Fruit fly (Drosophila melanogaster) whole organism, wandering third instar larva: ENCODE measurements around the gene CG5013.

Experiments used
- Dfd ChIP-seq: fragments of >200 bp; optimal IDR thresholded peaks from 2 replicates; lab custom pipeline; 2017; ENCODE audit warnings: missing biosample characterization, missing genetic modification characterization
- GATAd ChIP-seq: sonication (Bioruptor generic); optimal IDR thresholded peaks from 2 replicates; lab custom pipeline; 2016; ENCODE audit warnings: missing biosample characterization, missing genetic modification characterization
- HLH106 ChIP-seq: fragments of 200-800 bp; optimal IDR thresholded peaks from 3 replicates; lab custom pipeline; 2019; ENCODE audit warnings: missing biosample characterization, mild to moderate bottlenecking, missing genetic modification characterization, moderate library complexity
- Hr78 ChIP-seq: fragments of >200 bp; optimal IDR thresholded peaks from 2 replicates; lab custom pipeline; 2017; ENCODE audit warnings: missing biosample characterization, missing genetic modification characterization
- Hr83 ChIP-seq: fragments of 200-300 bp; sonication (Bioruptor generic); optimal IDR thresholded peaks from 2 replicates; lab custom pipeline; 2016; ENCODE audit warnings: missing biosample characterization, mild to moderate bottlenecking, missing genetic modification characterization, moderate library complexity; ENCODE audit not compliant: poor library complexity, severe bottlenecking
- Vsx2 ChIP-seq: fragments of 200-300, 225-300 bp; sonication (Bioruptor generic); optimal IDR thresholded peaks from 2 replicates; lab custom pipeline; 2018; ENCODE audit warnings: missing biosample characterization, missing genetic modification characterization; ENCODE audit not compliant: partially characterized antibody
- ey ChIP-seq: fragments of 200-800 bp; sonication (Bioruptor generic); optimal IDR thresholded peaks from 2 replicates; lab custom pipeline; 2016; ENCODE audit warnings: missing biosample characterization, missing genetic modification characterization
- foxo ChIP-seq, 2 experiments: fragments of 200-800 bp; sonication (Bioruptor generic); optimal IDR thresholded peaks; 2 replicates in 1 of 2; 3 replicates in 1 of 2; lab custom pipeline; 2016 to 2017; ENCODE audit warnings: missing biosample characterization in 2 of 2, missing genetic modification characterization in 2 of 2
- lola ChIP-seq: fragments of >200 bp; optimal IDR thresholded peaks from 2 replicates; lab custom pipeline; 2017; ENCODE audit warnings: missing biosample characterization, missing genetic modification characterization
- pan ChIP-seq: fragments of >200 bp; optimal IDR thresholded peaks from 2 replicates; lab custom pipeline; 2017
- psq ChIP-seq: fragments of 200-800 bp; sonication (Bioruptor generic); optimal IDR thresholded peaks from 3 replicates; lab custom pipeline; 2017; ENCODE audit warnings: missing biosample characterization, mild to moderate bottlenecking, missing genetic modification characterization, moderate library complexity
- sv ChIP-seq: fragments of 200-800 bp; sonication (Bioruptor generic); optimal IDR thresholded peaks from 3 replicates; lab custom pipeline; 2016; ENCODE audit warnings: missing biosample characterization, missing genetic modification characterization
- usp ChIP-seq: fragments of >200 bp; optimal IDR thresholded peaks from 2 replicates; lab custom pipeline; 2017; ENCODE audit warnings: missing biosample characterization, missing genetic modification characterization

- TF ChIP-seq HLH106 (tag; lab: Kevin White, UChicago), result no peak
- TF ChIP-seq Dfd (GFP tag; lab: Kevin White, UChicago), result no peak
- TF ChIP-seq lola (GFP tag; lab: Kevin White, UChicago), result no peak
- no peak for TF ChIP-seq psq (GFP tag; lab: Kevin White, UChicago)
- TF ChIP-seq Hr78 (GFP tag; lab: Kevin White, UChicago), result no peak
- TF ChIP-seq usp (GFP tag; lab: Kevin White, UChicago), result no peak
- TF ChIP-seq GATAd (GFP tag; lab: Kevin White, UChicago), result no peak
- no peak for TF ChIP-seq sv (GFP tag; lab: Kevin White, UChicago)
- TF ChIP-seq foxo (GFP tag; optimal IDR thresholded peaks at IDR 0.05; lab: Kevin White, UChicago), result no peak
- no peak for TF ChIP-seq ey (GFP tag; lab: Kevin White, UChicago)
- TF ChIP-seq Vsx2 (GFP tag; lab: Kevin White, UChicago), result no peak
- TF ChIP-seq Hr83 (GFP tag; lab: Kevin White, UChicago), result no peak
- no peak for TF ChIP-seq pan
Observed at dm6 chr3R:16078247-16078646, 28.8 kb downstream of the CG5013 start.
